Fruit fly (Drosophila melanogaster) whole organism: Measurements from ENCODE around the gene Tbcd.

ENCODE experiments used
- CG8478 ChIP-seq: fragments of >200 bp; optimal IDR thresholded peaks from 2 replicates; lab custom pipeline; 2018; ENCODE audit warnings: inconsistent platforms
- Dll ChIP-seq: fragments of >200 bp; optimal IDR thresholded peaks from 2 replicates; lab custom pipeline; 2017
- EcR ChIP-seq, 2 experiments: fragments of >200 bp; optimal IDR thresholded peaks; 2 replicates each; lab custom pipeline; 2017; ENCODE audit warnings: missing biosample characterization in 2 of 2, missing genetic modification characterization in 2 of 2, missing genetic modification reagents in 2 of 2
- pan ChIP-seq: fragments of >200 bp; optimal IDR thresholded peaks from 2 replicates; lab custom pipeline; 2017
- psq ChIP-seq: fragments of >200 bp; optimal IDR thresholded peaks from 2 replicates; lab custom pipeline; 2017
- usp ChIP-seq: fragments of >200 bp; optimal IDR thresholded peaks from 2 replicates; lab custom pipeline; 2017; ENCODE audit warnings: missing biosample characterization, missing genetic modification characterization, mixed read lengths

Gene Tbcd

DNA sequence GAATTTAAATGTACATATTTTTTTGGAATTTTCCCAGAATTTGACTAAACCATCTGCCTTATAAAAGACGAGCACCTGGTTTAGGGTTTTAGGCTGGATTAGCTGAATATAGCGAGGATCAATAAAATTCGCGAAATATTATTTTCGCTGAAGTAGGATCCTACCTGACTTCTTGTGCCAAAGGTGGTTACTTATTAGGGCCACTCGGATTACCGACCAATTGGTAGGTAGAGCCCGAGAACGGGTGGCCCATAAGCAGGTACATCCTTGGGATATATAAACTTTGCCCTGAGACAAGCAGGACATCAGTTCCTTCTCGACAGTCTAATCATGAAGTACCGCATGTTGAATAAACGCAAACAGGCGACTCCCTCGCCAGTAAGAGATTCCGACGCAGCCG, 8.1 kb downstream of the Tbcd start, which contains the start of gene CG15382:
CG15382 (plus strand) TSS at position 301 of the 400 bp plus-strand sequence.
- TF ChIP-seq Dll (lab: Kevin White, UChicago): no peak
- TF ChIP-seq pan (lab: Kevin White, UChicago): no peak
- TF ChIP-seq EcR (GFP tag; optimal IDR thresholded peaks at IDR 0.05; lab: Kevin White, UChicago): no peak
- TF ChIP-seq psq (lab: Kevin White, UChicago): no peak
- TF ChIP-seq usp (GFP tag; lab: Kevin White, UChicago): no peak
- TF ChIP-seq CG8478 (lab: Kevin White, UChicago): no peak

DNA sequence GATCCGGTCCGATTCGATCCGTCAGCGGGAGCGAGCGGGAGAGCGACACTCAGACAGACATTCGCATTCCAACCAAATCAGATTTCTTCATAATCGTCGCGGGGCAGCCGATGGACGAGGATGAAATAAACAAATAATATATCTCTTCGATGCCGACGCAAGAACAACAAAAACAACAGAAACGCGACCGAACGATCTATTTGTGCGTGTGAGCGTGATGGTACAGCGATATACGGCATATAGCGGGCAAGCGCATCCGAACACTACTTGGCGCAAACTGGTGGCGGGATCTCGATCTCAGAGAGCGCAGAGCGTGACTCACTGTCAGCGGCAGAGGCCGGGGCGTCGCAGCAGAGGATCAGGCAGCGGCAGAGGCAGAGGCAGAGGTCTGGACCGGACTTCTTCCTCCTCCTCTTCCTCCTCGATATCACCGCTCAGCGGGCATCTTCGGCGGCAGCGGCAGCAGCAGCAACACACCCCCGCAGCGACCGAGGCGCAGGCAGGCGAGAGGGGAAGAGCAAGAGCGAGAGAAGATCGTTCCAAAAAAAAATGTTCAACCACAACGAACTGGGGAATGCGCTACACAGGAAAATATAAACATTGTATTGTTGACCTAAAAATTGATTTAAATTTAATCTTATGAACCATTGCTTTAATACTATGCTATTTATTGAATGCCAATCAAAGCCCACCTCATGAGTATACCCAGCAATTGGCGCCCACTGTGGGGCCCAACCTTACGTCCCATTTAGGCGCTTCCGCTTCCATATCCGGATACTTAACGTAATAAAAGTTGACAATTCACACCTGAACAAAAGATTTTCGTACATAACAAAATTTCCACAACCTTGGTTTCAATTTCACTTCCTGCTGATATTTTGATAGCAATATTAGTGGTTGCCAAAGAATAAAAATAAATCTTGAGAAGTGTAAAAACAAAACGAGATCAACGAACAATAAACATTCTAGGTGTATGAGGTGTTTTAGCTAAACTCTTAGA, 14.2 kb downstream of the Tbcd start:
- peak; percentile 83 for TF ChIP-seq Dll (lab: Kevin White, UChicago)
- no peak for TF ChIP-seq pan (lab: Kevin White, UChicago)
- TF ChIP-seq psq (lab: Kevin White, UChicago): no peak
- TF ChIP-seq EcR (GFP tag; optimal IDR thresholded peaks at IDR 0.05; lab: Kevin White, UChicago): no peak
- no peak for TF ChIP-seq CG8478 (lab: Kevin White, UChicago)
- TF ChIP-seq usp (GFP tag; lab: Kevin White, UChicago): no peak

DNA sequence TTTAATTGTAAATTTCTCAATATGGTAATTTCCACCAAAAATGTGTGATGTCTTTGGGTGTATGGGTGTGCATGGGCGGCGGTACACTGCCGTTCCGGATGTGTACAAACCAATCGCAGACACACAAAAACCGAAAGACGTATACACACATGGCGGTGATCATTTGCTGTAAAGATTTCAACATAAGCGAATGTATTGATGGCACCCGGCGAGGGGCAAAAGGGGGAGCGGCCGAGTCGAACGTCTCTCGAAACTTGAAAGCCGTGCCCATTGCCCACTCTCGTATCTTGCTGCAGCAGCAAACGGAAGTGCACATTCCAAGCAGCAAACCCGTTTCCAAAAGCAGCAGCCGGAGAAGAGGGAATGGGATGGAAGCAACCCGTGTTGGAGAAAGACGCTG, 15.0 kb downstream of the Tbcd start:
- TF ChIP-seq pan (lab: Kevin White, UChicago) (no peak), Dll (lab: Kevin White, UChicago) (no peak), CG8478 (lab: Kevin White, UChicago) (no peak), usp (GFP tag; lab: Kevin White, UChicago) (no peak), psq (lab: Kevin White, UChicago) (no peak), EcR (GFP tag; optimal IDR thresholded peaks at IDR 0.05; lab: Kevin White, UChicago) (no peak)

DNA sequence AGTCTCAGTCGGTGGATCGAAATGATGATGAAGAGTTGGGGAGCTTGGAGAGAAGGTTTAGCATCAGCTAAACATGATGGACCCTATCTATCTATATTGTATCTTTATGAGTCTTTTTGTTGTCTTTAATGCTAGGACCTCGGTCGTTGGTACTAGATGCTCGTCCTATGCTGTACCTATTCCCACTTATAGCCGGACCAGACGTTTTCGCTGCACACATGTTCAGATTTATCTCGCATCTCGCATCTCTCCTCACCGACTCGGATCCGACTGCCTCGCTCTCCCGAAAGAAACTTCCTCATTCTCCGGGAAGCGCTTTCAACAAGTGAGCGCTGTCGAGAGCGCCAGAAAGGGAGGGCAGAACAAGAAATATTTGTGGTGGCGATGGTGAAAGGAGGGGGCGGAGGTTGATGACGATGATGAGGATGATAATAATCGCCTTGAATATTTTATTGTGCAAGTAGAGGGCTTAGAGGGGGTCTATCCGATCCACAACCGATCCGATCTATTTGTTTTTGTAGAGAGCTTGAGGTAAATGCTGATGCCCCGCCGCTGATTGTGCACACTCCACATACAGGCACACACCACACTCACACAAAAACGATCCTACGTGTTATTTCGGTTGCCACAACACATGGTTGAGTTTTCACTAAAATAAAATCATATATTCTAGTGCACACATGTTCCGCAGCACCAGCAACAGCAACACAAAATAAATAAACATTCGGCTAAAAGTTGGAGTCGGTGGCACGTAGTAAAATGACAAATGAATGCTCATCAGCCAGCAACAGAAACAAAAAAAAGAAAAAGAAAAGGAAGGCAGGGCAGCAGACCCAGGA, 15.6 kb downstream of the Tbcd start:
- TF ChIP-seq pan (lab: Kevin White, UChicago) (no peak), psq (lab: Kevin White, UChicago) (no peak), usp (GFP tag; lab: Kevin White, UChicago) (no peak), EcR (GFP tag; optimal IDR thresholded peaks at IDR 0.05; lab: Kevin White, UChicago) (no peak), CG8478 (lab: Kevin White, UChicago) (no peak), Dll (lab: Kevin White, UChicago) (no peak)

DNA sequence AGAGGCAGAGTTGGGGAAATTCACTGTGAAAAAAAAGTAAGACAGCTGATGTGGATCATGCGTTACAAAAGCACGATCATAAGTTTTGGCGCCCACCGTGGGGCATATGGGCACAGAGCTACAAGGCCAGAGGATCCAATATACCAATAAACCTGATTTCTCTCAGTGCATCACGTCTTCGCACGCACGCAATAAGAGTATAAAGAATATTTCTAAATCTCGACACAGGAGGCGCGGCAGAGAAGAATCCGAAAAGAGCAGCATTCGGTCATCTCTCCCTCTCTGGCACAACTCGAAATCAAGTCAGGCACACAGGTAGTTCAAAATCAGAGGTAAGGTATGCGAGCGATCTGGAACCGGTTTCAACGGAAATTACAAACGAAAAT, 16.2 kb downstream of the Tbcd start:
- TF ChIP-seq Dll (lab: Kevin White, UChicago) (no peak), pan (lab: Kevin White, UChicago) (no peak), usp (GFP tag; lab: Kevin White, UChicago) (no peak), EcR (GFP tag; optimal IDR thresholded peaks at IDR 0.05; lab: Kevin White, UChicago) (no peak), CG8478 (lab: Kevin White, UChicago) (no peak), psq (lab: Kevin White, UChicago) (no peak)

DNA sequence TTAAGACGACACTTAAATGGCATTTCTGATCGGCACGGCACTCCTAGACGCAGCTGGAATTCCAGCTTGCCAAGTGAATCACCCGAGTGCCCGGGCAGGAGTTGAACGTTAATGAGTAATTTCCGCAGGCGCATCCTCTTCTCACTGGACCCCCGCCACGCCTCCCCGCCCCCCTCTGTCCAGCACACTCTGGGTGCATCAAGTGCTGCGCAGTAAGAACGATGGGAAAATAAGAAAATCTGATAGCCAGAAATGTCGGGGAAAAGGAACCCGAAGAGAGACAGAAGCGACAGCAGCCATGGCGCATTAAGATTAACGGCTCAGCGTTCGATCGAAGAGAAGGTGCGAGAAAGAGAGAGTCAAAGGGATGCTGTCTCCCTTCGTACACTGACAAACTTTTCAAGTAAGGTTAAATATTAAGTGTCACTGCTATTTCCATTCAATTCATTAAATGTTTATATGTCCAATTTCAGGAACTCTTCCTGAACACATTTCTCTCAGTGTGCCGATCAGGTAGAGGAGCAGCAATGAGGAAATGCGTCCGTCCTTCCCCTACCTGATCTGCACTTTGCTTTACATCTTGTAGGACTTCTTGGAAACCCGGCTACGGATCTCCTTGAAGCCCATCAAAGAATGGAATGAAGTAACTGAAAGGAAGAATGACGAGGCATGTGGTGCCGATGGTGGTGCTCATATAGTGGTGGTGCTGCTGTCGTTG, 17.4 kb downstream of the Tbcd start:
- TF ChIP-seq usp (GFP tag; lab: Kevin White, UChicago) (no peak), psq (lab: Kevin White, UChicago) (no peak), EcR (GFP tag; optimal IDR thresholded peaks at IDR 0.05; lab: Kevin White, UChicago) (no peak), Dll (lab: Kevin White, UChicago) (no peak), CG8478 (lab: Kevin White, UChicago) (no peak), pan (lab: Kevin White, UChicago) (no peak)

DNA sequence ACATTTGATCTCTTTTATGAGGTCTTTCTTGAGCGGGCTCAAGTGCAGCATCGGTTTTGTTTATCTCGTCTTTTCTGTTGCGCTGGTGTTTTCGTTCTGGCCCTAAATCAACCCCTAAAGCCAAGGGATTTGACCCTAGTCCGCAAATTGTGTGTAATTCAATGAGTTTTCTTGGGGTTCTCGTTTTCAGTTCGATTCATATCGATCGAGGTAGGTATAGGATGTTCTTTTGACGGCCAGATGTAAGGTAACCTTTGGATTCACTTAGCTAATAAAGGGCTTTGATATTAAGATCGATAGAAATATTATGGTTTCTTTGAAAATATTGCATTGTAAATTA, 17.9 kb downstream of the Tbcd start:
- TF ChIP-seq EcR (GFP tag; optimal IDR thresholded peaks at IDR 0.05; lab: Kevin White, UChicago) (no peak), CG8478 (lab: Kevin White, UChicago) (no peak), pan (lab: Kevin White, UChicago) (no peak), usp (GFP tag; lab: Kevin White, UChicago) (no peak), psq (lab: Kevin White, UChicago) (no peak), Dll (lab: Kevin White, UChicago) (no peak)

DNA sequence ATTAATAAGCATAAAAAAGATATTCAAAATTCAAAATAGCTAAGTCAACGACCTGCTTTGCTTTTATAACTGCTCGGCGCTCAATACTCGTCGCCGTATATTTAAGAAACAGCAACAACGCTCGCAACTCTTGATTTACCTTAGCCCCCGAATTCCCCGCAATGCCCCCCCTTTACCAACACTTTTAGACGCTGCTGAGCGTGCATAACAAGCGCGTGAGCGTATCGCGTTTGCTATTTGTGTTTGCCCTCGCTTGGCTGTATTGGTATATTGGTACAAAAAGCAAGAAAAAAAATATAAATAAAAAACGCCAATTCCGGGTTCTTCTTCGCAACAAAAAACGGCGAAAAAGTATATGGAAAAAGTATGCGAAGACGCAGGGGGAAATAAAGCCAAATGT, 18.5 kb downstream of the Tbcd start:
- TF ChIP-seq EcR (GFP tag; optimal IDR thresholded peaks at IDR 0.05; lab: Kevin White, UChicago) (peak in 1 of 2 experiments; percentile 31), psq (lab: Kevin White, UChicago) (no peak)

DNA sequence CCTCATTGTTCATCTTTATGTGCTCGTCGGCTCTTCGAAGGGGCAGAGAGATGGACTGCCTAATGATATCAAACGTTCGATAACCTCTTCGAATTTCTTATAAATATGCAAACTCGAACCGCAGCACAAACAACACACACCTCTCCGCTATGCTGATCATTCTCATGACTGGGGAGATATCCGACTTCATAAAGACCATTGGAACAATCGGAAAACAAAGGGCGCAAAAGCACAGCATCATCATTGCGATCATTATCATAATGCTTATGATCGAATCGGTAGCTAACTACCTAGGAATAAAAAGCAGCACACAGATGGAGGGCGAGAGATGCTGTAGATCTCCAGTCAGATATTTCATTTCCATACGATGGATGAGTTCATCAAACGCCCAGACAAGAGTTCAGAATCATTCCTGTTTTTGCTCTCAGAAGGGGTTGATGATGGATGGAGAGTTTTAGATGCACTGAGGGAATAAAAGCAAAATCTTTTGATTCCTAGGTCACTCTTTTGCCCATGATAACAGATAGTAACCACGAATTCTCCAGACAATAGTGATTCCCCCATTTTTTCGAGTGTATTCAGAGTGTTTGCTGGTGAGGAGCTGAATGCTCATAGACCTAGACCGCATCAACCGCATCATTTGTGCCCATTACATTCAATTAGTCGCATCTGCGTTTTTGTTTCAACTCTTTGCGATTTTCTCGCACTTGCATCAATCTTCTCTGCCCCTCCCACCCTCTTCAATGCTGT, 19.8 kb downstream of the Tbcd start:
- no peak for TF ChIP-seq Dll (lab: Kevin White, UChicago)
- peak in 1 of 2 experiments; percentile 29 for TF ChIP-seq EcR (GFP tag; optimal IDR thresholded peaks at IDR 0.05; lab: Kevin White, UChicago)
